Fruit fly (Drosophila melanogaster): ENCODE data around the gene Arp3.

The Arp3 gene

dm6 chr3L:8115864-8116528 is at the start of gene Arp3, which contains the start of gene msk:
TSS of gene Arp3 (minus strand) at chr3L:8115902.
TSS of gene msk (plus strand) at chr3L:8116179.
- peak; percentile 76 for TF ChIP-seq noc (tag; optimal IDR thresholded peaks at IDR 0.05)

DNA sequence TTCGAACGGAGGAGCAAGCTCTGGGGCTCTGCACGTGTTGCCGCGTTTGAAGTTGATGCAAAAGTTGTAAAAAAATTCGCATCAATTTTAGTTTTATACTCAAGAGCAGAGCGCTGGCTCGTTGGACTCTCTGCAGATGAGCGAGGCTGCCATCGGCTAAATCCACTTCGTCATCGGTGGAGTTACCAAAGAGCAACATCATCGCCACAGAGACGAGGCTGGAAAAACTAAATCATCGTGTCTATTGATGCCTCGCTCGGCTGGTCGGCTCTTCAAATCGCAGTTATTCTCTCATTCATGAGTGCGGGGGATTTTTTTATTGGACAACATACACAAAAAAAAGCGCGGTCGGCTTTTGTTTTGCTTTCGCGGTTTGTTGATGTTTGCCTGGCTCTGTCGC is 49.7 kb upstream of the Arp3 start, which contains the start of gene CG13675:
TSS of gene CG13675 (minus strand) at position 83 of the 400 bp plus-strand sequence.
- no peak for TF ChIP-seq noc (tag; optimal IDR thresholded peaks at IDR 0.05)

DNA sequence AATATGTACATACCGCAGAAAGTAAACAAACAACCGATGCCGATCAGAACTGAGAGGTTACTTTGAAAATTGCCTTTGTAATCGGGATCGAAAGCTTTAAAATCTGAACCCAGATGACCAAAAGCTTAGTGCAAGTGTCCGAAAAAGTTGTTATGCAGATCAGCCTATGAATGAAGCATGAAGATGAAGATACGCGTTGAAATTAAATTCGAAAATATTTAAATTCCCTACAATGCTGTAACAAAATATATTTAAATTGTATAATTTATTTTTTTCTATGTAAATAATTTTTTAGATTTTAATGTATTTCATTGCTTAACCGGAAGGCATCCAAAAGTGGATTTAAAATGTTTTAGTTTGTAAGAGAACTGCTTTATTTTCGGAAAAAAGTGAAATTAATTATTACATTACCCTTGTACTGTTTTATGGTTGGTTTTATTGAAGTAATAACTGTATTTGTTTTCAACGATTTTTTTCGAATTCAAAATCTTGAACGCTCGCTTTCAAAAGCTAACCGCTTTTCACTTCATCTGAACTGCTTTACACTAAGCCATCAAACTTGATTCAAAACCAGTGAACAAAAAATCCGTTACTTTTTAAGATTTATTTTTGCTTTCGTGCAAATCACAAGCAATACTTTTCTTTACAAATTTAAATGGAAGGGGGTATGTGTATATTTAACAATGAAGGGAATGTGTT is 44.2 kb upstream of the Arp3 start, which contains the start of gene CG43886:
TSS of gene CG43886 (minus strand) at position 51 of the 699 bp plus-strand sequence.
- no peak for TF ChIP-seq noc (tag; optimal IDR thresholded peaks at IDR 0.05)

DNA sequence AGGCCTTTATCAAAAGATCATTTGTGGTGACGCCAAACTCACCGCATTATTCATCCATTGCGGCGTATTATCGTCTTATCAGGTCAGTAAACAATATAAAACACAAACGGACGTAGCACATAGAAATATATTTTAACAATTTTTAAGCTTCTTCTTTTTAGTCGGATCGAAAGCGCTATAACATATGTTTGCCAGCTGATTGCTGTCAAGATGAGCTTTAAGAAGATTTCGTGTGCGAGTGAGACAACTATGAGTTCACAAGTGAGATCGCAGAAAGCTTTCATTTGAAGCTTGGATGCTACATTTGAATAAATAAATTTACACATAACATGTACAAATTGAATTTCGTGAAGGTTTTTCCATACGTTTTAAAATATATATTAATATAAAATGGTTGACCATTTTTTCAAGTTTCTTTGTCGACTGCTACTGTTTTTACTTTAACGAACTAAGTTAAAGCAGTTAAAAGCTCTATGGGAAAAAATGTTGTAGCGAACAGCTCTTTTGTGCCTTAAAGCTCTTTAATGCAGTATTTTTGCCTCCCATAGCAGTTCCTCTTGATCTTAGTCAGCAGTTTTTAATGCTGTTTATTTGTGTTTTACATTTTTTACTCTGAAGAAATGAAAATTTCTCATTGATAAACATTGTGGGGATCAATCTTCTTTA is 43.1 kb upstream of the Arp3 start, which contains the start of gene CG42445:
TSS of gene CG42445 (minus strand) at position 186 of the 666 bp plus-strand sequence.
- TF ChIP-seq noc (tag; optimal IDR thresholded peaks at IDR 0.05) = no peak

DNA sequence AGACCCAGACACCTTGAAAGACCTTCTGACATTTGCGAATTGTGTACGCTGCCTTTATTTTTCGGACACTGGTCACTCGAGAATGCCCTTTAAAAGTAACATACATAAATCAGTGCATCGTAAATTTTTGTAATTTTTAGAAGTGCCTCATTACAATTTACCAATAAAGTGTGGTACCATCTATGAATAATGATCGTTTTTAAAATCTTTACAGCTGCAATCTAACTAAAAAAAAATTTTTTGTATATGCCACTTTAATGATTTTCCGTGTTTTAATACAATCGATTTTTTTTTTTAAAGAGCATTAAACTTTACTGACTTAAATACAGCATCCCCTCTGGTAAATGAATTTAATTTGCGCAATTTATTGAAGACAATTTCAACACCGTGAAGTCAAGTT is 41.4 kb upstream of the Arp3 start:
- no peak for TF ChIP-seq noc (tag; optimal IDR thresholded peaks at IDR 0.05)

dm6 chr3L:8156199-8156598 is 40.5 kb upstream of the Arp3 start:
- TF ChIP-seq noc (tag; optimal IDR thresholded peaks at IDR 0.05) = no peak

- no peak for TF ChIP-seq noc (tag; optimal IDR thresholded peaks at IDR 0.05)
Measured at dm6 chr3L:8155324-8155723, 39.6 kb upstream of the Arp3 start.

DNA sequence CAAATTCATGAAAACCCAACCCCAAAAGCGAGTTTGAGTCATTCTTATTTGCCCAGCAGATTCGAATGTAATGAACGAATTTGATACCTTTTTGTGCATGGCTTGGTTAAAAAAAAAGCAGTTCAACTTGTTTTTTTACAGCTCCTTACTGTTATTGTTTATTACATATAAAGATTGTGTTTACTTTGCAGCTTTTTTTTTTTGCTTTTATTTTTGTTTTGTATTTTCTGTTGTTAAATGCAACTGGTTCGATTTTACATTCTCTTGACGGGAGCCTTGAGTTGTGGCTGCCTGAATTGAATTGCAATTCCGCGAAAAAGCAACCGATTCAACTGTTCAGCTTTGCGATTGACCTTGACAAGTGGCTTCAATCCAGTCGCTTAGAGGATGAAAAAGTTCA is 38.8 kb upstream of the Arp3 start:
- no peak for TF ChIP-seq noc (tag; optimal IDR thresholded peaks at IDR 0.05)

- no peak for TF ChIP-seq noc (tag; optimal IDR thresholded peaks at IDR 0.05)
Measured at dm6 chr3L:8153206-8153996, 37.7 kb upstream of the Arp3 start.

DNA sequence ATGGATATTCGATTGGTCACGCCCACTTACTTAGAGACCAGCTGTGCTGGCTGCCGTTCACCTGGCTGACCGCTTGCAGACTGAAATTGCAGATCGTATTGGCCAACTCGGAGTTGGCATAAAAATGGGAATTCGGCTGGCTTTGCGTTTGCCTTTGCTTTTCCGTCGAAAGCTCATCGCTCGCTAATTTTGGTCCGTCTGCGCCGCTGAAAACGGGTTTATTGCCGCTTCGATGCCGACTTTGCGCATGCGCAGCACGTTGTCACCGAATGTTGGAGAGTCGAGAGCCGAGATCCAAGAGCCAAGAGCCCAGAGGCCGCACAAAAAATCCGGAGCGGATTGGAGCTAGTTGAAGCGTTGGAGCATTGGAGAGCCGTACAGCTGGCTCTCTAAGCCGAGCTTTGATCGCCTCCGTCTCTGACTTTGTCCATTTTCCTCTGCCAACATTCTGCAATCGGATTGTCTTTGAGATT is 36.1 kb upstream of the Arp3 start, which contains the start of gene CG13676:
TSS of gene CG13676 (minus strand) at position 87 of the 473 bp plus-strand sequence.
- TF ChIP-seq noc (tag; optimal IDR thresholded peaks at IDR 0.05) = peak; percentile 3

dm6 chr3L:8150812-8151211 is 35.1 kb upstream of the Arp3 start:
- TF ChIP-seq noc (tag; optimal IDR thresholded peaks at IDR 0.05) = no peak

DNA sequence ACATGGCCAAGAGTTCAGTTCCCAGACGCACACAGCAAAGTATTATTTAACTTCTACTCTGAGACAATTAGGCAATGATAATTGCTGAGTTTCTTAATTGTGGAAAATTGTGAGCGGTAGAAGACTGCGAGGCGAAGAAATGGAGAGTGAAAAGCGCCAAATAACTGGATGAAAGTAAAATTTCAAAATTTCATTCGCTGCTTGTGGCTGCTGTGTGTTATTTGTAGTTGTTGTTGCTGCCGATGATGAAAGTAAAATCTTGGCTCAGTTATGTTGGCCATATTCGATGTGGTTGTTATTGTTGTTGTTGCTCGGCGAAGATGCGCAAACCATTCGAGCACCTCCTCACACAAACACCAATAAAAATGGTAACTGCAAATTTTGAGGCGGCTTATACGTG is 34.6 kb upstream of the Arp3 start:
- TF ChIP-seq noc (tag; optimal IDR thresholded peaks at IDR 0.05) = no peak

- TF ChIP-seq noc (tag; optimal IDR thresholded peaks at IDR 0.05) = no peak
Measured at dm6 chr3L:8137448-8137906, 21.8 kb upstream of the Arp3 start, which contains the start of the genes Setx and mus301. TSS of gene Setx (minus strand) at chr3L:8137498. TSS of gene mus301 (plus strand) at chr3L:8137808.

dm6 chr3L:8128396-8129050 is 12.8 kb upstream of the Arp3 start:
- peak; percentile 60 for TF ChIP-seq noc (tag; optimal IDR thresholded peaks at IDR 0.05)
